Fruit fly (Drosophila melanogaster) whole organism: ENCODE measurements around the gene CG15561.

Experiments used
- CG8478 ChIP-seq: fragments of >200 bp; optimal IDR thresholded peaks from 2 replicates; lab custom pipeline; 2018; ENCODE audit warnings: inconsistent platforms
- Dll ChIP-seq: fragments of >200 bp; optimal IDR thresholded peaks from 2 replicates; lab custom pipeline; 2017
- EcR ChIP-seq, 2 experiments: fragments of >200 bp; optimal IDR thresholded peaks; 2 replicates each; lab custom pipeline; 2017; ENCODE audit warnings: missing biosample characterization in 2 of 2, missing genetic modification characterization in 2 of 2, missing genetic modification reagents in 2 of 2
- psq ChIP-seq: fragments of >200 bp; optimal IDR thresholded peaks from 2 replicates; lab custom pipeline; 2017
- usp ChIP-seq: fragments of >200 bp; optimal IDR thresholded peaks from 2 replicates; lab custom pipeline; 2017; ENCODE audit warnings: missing biosample characterization, missing genetic modification characterization, mixed read lengths

- TF ChIP-seq CG8478 (lab: Kevin White, UChicago) = no peak
- no peak for TF ChIP-seq Dll (lab: Kevin White, UChicago)
- no peak for TF ChIP-seq usp
- TF ChIP-seq EcR (GFP tag; optimal IDR thresholded peaks at IDR 0.05; lab: Kevin White, UChicago) = no peak
- TF ChIP-seq psq (lab: Kevin White, UChicago) = no peak
Measured at dm6 chr3R:31218997-31219992, 3.6 kb upstream of the CG15561 start, which contains the start of gene ATPsynC.
